Fruit fly (Drosophila melanogaster) whole organism, wandering third instar larva: ENCODE measurements around the gene hb.

Experiments
- Abd-B ChIP-seq: fragments of >200 bp; optimal IDR thresholded peaks from 2 replicates; lab custom pipeline; 2017; ENCODE audit warnings: missing biosample characterization, missing genetic modification characterization
- CG32264 ChIP-seq: fragments of 200-800 bp; sonication (Bioruptor generic); optimal IDR thresholded peaks from 2 replicates; lab custom pipeline; 2016; ENCODE audit warnings: missing biosample characterization, missing genetic modification characterization
- CrebA ChIP-seq: fragments of 200-800 bp; sonication (Bioruptor generic); optimal IDR thresholded peaks from 2 replicates; lab custom pipeline; 2016; ENCODE audit warnings: missing biosample characterization, mild to moderate bottlenecking, missing genetic modification characterization, borderline replicate concordance
- Dfd ChIP-seq: fragments of >200 bp; optimal IDR thresholded peaks from 2 replicates; lab custom pipeline; 2017; ENCODE audit warnings: missing biosample characterization, missing genetic modification characterization
- Dif ChIP-seq: fragments of 200-275, 200-300 bp; sonication (Bioruptor generic); optimal IDR thresholded peaks from 2 replicates; lab custom pipeline; 2018; ENCODE audit warnings: missing biosample characterization, missing genetic modification characterization; ENCODE audit not compliant: partially characterized antibody
- HLH106 ChIP-seq: fragments of 200-800 bp; optimal IDR thresholded peaks from 3 replicates; lab custom pipeline; 2019; ENCODE audit warnings: missing biosample characterization, mild to moderate bottlenecking, missing genetic modification characterization, moderate library complexity
- Hr83 ChIP-seq: fragments of 200-300 bp; sonication (Bioruptor generic); optimal IDR thresholded peaks from 2 replicates; lab custom pipeline; 2016; ENCODE audit warnings: missing biosample characterization, mild to moderate bottlenecking, missing genetic modification characterization, moderate library complexity; ENCODE audit not compliant: poor library complexity, severe bottlenecking
- Jra ChIP-seq: sonication (Bioruptor generic); optimal IDR thresholded peaks from 2 replicates; lab custom pipeline; 2016; ENCODE audit warnings: missing biosample characterization, missing genetic modification characterization
- Myc ChIP-seq: fragments of >200 bp; optimal IDR thresholded peaks from 2 replicates; lab custom pipeline; 2017
- N ChIP-seq: fragments of >200 bp; optimal IDR thresholded peaks from 2 replicates; lab custom pipeline; 2018; ENCODE audit warnings: missing biosample characterization, missing external identifiers, missing genetic modification characterization
- OdsH ChIP-seq: fragments of 200-800 bp; sonication (Bioruptor generic); optimal IDR thresholded peaks from 2 replicates; lab custom pipeline; 2016; ENCODE audit warnings: missing biosample characterization, mild to moderate bottlenecking, missing genetic modification characterization
- Rel ChIP-seq, 2 experiments: fragments of 200-800 bp; sonication (Bioruptor generic) in 1 of 2; optimal IDR thresholded peaks; 2 replicates in 1 of 2; 3 replicates in 1 of 2; lab custom pipeline; 2016 to 2019; ENCODE audit warnings: mild to moderate bottlenecking in 2 of 2, missing biosample characterization in 2 of 2, missing genetic modification characterization in 2 of 2, moderate library complexity in 1 of 2
- Sp1 ChIP-seq: fragments of 200-800 bp; sonication (Bioruptor generic); optimal IDR thresholded peaks from 3 replicates; lab custom pipeline; 2019; ENCODE audit warnings: missing biosample characterization, mild to moderate bottlenecking, missing genetic modification characterization, moderate library complexity
- br ChIP-seq: fragments of 200-800 bp; sonication (Bioruptor generic); optimal IDR thresholded peaks from 2 replicates; lab custom pipeline; 2016; ENCODE audit warnings: missing biosample characterization, missing genetic modification characterization
- dl ChIP-seq, 2 experiments: fragments of 175-275, 200-275 bp in 1 of 2; fragments of 200-275 bp in 1 of 2; sonication (Bioruptor generic); optimal IDR thresholded peaks; lab custom pipeline; 2018; ENCODE audit warnings: mild to moderate bottlenecking in 2 of 2, missing biosample characterization in 2 of 2, missing genetic modification characterization in 2 of 2, moderate library complexity in 2 of 2; ENCODE audit not compliant: partially characterized antibody in 2 of 2, insufficient read depth in 1 of 2
- dmrt93B ChIP-seq: fragments of 200-800 bp; sonication (Bioruptor generic); optimal IDR thresholded peaks from 2 replicates; lab custom pipeline; 2018; ENCODE audit warnings: missing biosample characterization, mild to moderate bottlenecking, missing genetic modification characterization
- dsf ChIP-seq: sonication (Bioruptor generic); optimal IDR thresholded peaks from 2 replicates; lab custom pipeline; 2016; ENCODE audit warnings: missing biosample characterization, missing genetic modification characterization, borderline replicate concordance
- ey ChIP-seq: fragments of 200-800 bp; sonication (Bioruptor generic); optimal IDR thresholded peaks from 2 replicates; lab custom pipeline; 2016; ENCODE audit warnings: missing biosample characterization, missing genetic modification characterization
- fru ChIP-seq: fragments of 200-800 bp; sonication (Bioruptor generic); optimal IDR thresholded peaks from 3 replicates; lab custom pipeline; 2016; ENCODE audit warnings: missing biosample characterization, mild to moderate bottlenecking, missing genetic modification characterization
- lola ChIP-seq: fragments of >200 bp; optimal IDR thresholded peaks from 2 replicates; lab custom pipeline; 2017; ENCODE audit warnings: missing biosample characterization, missing genetic modification characterization
- psq ChIP-seq: fragments of 200-800 bp; sonication (Bioruptor generic); optimal IDR thresholded peaks from 3 replicates; lab custom pipeline; 2017; ENCODE audit warnings: missing biosample characterization, mild to moderate bottlenecking, missing genetic modification characterization, moderate library complexity
- rgr ChIP-seq: fragments of 200-800 bp; sonication (Bioruptor generic); optimal IDR thresholded peaks from 3 replicates; lab custom pipeline; 2016; ENCODE audit warnings: missing biosample characterization, mild to moderate bottlenecking, missing genetic modification characterization
- sage ChIP-seq: fragments of 200-800 bp; sonication (Bioruptor generic); optimal IDR thresholded peaks from 2 replicates; lab custom pipeline; 2016; ENCODE audit warnings: missing biosample characterization, mild to moderate bottlenecking, missing genetic modification characterization
- sv ChIP-seq: fragments of 200-800 bp; sonication (Bioruptor generic); optimal IDR thresholded peaks from 3 replicates; lab custom pipeline; 2016; ENCODE audit warnings: missing biosample characterization, missing genetic modification characterization
- tai ChIP-seq: sonication (Bioruptor generic); optimal IDR thresholded peaks from 2 replicates; lab custom pipeline; 2016; ENCODE audit warnings: missing biosample characterization, missing genetic modification characterization
- usp ChIP-seq: fragments of >200 bp; optimal IDR thresholded peaks from 2 replicates; lab custom pipeline; 2017; ENCODE audit warnings: missing biosample characterization, missing genetic modification characterization
- woc ChIP-seq: sonication (Bioruptor generic); optimal IDR thresholded peaks from 2 replicates; lab custom pipeline; 2016; ENCODE audit warnings: missing biosample characterization, mild to moderate bottlenecking, missing genetic modification characterization

Gene hb

DNA sequence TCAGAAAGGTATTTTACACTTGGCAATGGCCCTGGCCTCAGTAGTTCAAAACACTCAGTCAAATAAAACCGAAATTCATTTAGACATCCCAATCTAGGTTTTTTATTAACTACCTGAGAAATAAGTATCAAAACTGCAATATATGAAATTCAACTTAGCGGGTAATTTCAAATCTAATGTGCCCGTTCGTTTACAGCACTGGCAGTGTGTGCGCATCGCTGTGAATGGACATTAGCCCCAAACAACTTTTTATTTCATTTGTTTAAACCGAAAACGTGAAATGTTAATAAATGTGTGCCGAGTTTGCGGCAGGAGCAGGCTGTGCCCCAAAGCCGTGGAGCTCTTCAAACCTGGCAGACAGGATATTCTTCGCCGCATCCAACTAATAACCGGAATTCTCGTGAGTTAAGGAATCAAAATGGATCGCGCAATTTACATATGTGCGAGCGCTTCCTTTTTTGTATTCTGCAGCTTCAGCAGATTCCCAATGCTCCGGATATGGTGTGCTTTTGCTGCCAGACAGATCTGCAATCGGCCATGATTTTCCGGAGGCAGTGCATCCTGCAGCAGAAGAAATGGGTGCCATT, 25.4 kb upstream of the hb start, which contains the start of gene nom:
nom (plus strand) TSS at position 213 of the 587 bp plus-strand sequence.
- no peak for TF ChIP-seq CG32264
- no peak for TF ChIP-seq lola (GFP tag; lab: Kevin White, UChicago)
- TF ChIP-seq Rel (GFP tag; optimal IDR thresholded peaks at IDR 0.05; lab: Kevin White, UChicago), result no peak
- TF ChIP-seq Rel (tag; optimal IDR thresholded peaks at IDR 0.05; lab: Kevin White, UChicago), result peak; percentile 77
- no peak for TF ChIP-seq ey (GFP tag; lab: Kevin White, UChicago)

DNA sequence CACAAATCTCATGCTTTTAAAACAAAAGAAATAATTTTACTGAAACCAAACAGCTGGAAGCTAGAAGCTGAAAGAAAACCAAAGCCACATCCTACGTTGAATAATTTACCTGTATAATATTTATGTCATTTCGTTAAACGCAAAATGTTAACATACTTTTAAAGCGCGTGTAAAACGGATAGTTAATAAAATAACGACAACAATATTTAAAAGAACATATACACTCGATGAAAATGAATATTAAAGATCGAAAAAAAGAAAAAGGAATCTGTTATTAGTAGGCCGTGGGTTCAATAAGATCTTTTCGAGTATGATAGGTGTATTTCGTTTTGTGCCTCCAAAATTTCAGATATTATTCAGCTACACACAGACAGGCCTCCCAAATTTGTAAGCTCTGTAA, 23.4 kb upstream of the hb start, which contains the start of gene CG8136:
CG8136 (plus strand) TSS at position 301 of the 400 bp plus-strand sequence.
- TF ChIP-seq dsf (GFP tag; lab: Kevin White, UChicago) (no peak), Jra (GFP tag; lab: Kevin White, UChicago) (no peak), tai (no peak), N (GFP tag; lab: Kevin White, UChicago) (no peak), dmrt93B (no peak), Rel (GFP tag; optimal IDR thresholded peaks at IDR 0.05; lab: Kevin White, UChicago) (no peak), Rel (tag; optimal IDR thresholded peaks at IDR 0.05; lab: Kevin White, UChicago) (no peak), Hr83 (GFP tag; lab: Kevin White, UChicago) (no peak)

DNA sequence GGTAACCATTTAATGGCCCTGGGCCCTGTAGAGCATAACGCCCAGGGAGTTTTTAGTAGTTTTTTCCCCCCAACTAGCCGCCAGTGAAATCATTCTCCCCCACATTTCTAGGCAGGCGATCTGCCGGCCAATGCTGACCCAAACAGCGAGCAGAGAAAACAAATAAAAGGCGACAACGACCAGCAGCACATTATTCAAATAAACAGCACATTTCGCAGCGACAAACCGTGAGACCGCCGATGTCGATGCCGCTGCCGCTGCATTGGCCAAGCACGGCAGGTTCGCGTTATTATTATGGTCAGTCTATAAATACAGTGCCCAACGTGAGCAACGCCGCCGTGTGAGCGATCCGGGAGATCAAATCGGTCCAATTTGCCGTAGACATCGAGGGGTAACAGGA, 21.3 kb upstream of the hb start, which contains the start of gene CG11760:
CG11760 (plus strand) TSS at position 301 of the 400 bp plus-strand sequence.
- TF ChIP-seq psq (GFP tag; lab: Kevin White, UChicago) (no peak), woc (GFP tag; lab: Kevin White, UChicago) (no peak), CrebA (GFP tag; lab: Kevin White, UChicago) (no peak), Dfd (no peak), tai (no peak), br (no peak), dsf (GFP tag; lab: Kevin White, UChicago) (no peak), Jra (GFP tag; lab: Kevin White, UChicago) (no peak), Dif (no peak), Abd-B (GFP tag; lab: Kevin White, UChicago) (no peak), dmrt93B (no peak), Myc (lab: Kevin White, UChicago) (no peak), ey (GFP tag; lab: Kevin White, UChicago) (no peak), fru (GFP tag; lab: Kevin White, UChicago) (no peak), sv (GFP tag; lab: Kevin White, UChicago) (no peak), HLH106 (tag; lab: Kevin White, UChicago) (no peak), sage (GFP tag; lab: Kevin White, UChicago) (no peak), rgr (GFP tag; lab: Kevin White, UChicago) (no peak), N (GFP tag; lab: Kevin White, UChicago) (no peak)

DNA sequence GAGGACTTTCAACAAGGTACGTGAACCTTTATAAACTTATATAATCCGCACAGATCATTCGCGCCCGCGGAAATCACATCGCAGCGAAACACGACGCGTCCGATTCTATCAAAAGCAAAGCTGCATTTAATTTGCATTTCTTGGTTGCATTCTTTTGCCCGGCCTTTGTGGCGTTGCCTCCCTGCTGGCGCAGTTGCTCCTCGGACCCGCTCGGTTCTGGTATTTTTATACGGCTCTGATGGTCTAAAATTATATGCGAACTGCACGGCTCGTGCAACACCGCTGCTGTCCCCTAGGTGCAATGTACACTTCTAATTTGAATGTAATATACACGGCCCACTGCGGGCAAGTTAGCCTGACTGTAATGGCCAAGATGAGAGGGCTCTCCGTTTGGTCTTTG, 20.7 kb upstream of the hb start, which contains the start of gene Cks85A:
Cks85A (minus strand) TSS at position 101 of the 400 bp plus-strand sequence.
- TF ChIP-seq Rel (GFP tag; optimal IDR thresholded peaks at IDR 0.05; lab: Kevin White, UChicago) (no peak), Rel (tag; optimal IDR thresholded peaks at IDR 0.05; lab: Kevin White, UChicago) (peak; percentile 25), sv (GFP tag; lab: Kevin White, UChicago) (no peak), Jra (GFP tag; lab: Kevin White, UChicago) (no peak), Sp1 (no peak)

DNA sequence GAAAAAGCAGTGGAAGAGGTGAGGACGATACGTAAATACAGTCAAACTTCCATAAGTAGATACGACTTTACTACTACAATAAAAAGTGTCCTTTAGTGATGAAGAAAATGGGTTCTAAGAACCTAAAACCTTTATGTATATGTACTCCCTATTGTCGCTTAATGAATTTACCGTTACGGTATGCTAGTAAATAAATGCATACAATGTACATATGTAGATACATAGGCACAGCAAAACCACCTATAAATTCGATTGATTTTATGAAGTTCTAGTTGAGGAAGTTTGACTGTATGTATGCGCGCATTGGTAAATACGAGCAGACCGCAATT, 18.9 kb upstream of the hb start:
- no peak for TF ChIP-seq Rel (GFP tag; optimal IDR thresholded peaks at IDR 0.05; lab: Kevin White, UChicago)
- TF ChIP-seq Rel (tag; optimal IDR thresholded peaks at IDR 0.05; lab: Kevin White, UChicago), result no peak
- no peak for TF ChIP-seq dl (GFP tag; optimal IDR thresholded peaks at IDR 0.05; lab: Kevin White, UChicago; ENCODE audit: insufficient read depth in 1 of 2, partially characterized antibody in 2 of 2)
- TF ChIP-seq rgr (GFP tag; lab: Kevin White, UChicago), result no peak
- no peak for TF ChIP-seq usp (GFP tag; lab: Kevin White, UChicago)
- peak; percentile 10 for TF ChIP-seq ey (GFP tag; lab: Kevin White, UChicago)
- TF ChIP-seq br, result no peak
- no peak for TF ChIP-seq dmrt93B
- no peak for TF ChIP-seq Jra (GFP tag; lab: Kevin White, UChicago)
- peak; percentile 6 for TF ChIP-seq OdsH (GFP tag; lab: Kevin White, UChicago)
- TF ChIP-seq psq (GFP tag; lab: Kevin White, UChicago), result no peak
